Worm (Caenorhabditis elegans) whole organism, L4 larva: ENCODE results near the gene C05D12.2.

Experiments used
- D1046.2 ChIP-seq: fragments of 200-800 bp; sonication (Bioruptor generic); IDR thresholded peaks from 2 replicates; pipeline ENCODE4 v1.3.6; 2022; ENCODE audit warnings: missing genetic modification characterization, missing compliant biosample characterization
- F26F4.8 ChIP-seq: fragments of 200-800 bp; sonication (Bioruptor generic); conservative IDR thresholded peaks from 2 replicates; pipeline ENCODE4 v1.3.6; 2022; ENCODE audit warnings: missing genetic modification characterization, missing compliant biosample characterization
- F37D6.2 ChIP-seq: sonication (generic microtip); optimal IDR thresholded peaks from 2 replicates; lab custom pipeline; 2016; ENCODE audit warnings: mild to moderate bottlenecking, missing genetic modification characterization, missing compliant biosample characterization
- R02D3.7 ChIP-seq: fragments of 150-350 bp; sonication (generic microtip); optimal IDR thresholded peaks from 3 replicates; lab custom pipeline; 2014; ENCODE audit warnings: missing biosample characterization, missing genetic modification characterization
- Y75B8A.6 ChIP-seq: fragments of 200-800 bp; sonication (Bioruptor generic); IDR thresholded peaks from 2 replicates; pipeline ENCODE4 v1.3.6; 2022; ENCODE audit warnings: missing genetic modification reagents, missing genetic modification characterization, missing compliant biosample characterization
- ZK546.5 ChIP-seq, 2 experiments: sonication (generic microtip); optimal IDR thresholded peaks; 2 replicates each; lab custom pipeline; 2017; ENCODE audit warnings: missing biosample characterization in 2 of 2, missing genetic modification characterization in 2 of 2
- aha-1 ChIP-seq: fragments of 150-350 bp; peaks from one replicate; lab custom pipeline; 2014; ENCODE audit warnings: missing biosample characterization, missing genetic modification characterization
- arid-1 ChIP-seq: fragments of 200-800 bp; sonication (Bioruptor generic); conservative IDR thresholded peaks from 2 replicates; pipeline ENCODE4 v1.3.6; 2022; ENCODE audit warnings: missing genetic modification reagents, missing genetic modification characterization, missing compliant biosample characterization
- attf-4 ChIP-seq: sonication (generic microtip); optimal IDR thresholded peaks from 3 replicates; lab custom pipeline; 2017; ENCODE audit warnings: missing biosample characterization, missing genetic modification characterization
- ceh-32 ChIP-seq: sonication (generic microtip); optimal IDR thresholded peaks from 2 replicates; lab custom pipeline; 2016; ENCODE audit warnings: mild to moderate bottlenecking, missing genetic modification characterization, missing compliant biosample characterization; ENCODE audit not compliant: poor library complexity
- ceh-82 ChIP-seq: sonication (generic microtip); optimal IDR thresholded peaks from 2 replicates; lab custom pipeline; 2017; ENCODE audit warnings: missing biosample characterization, missing genetic modification characterization
- ces-1 ChIP-seq: fragments of 150-350 bp; sonication (generic microtip); optimal IDR thresholded peaks from 4 replicates; lab custom pipeline; 2014; ENCODE audit warnings: missing biosample characterization, missing genetic modification reagents, missing genetic modification characterization
- cey-2 ChIP-seq: sonication (generic microtip); optimal IDR thresholded peaks from 3 replicates; lab custom pipeline; 2017; ENCODE audit warnings: missing genetic modification characterization, mild to moderate bottlenecking, missing compliant biosample characterization, antibody characterized with exemption, borderline replicate concordance; ENCODE audit not compliant: insufficient read depth
- ctbp-1 ChIP-seq: fragments of 200-800 bp; sonication (Bioruptor generic); IDR thresholded peaks from 2 replicates; pipeline ENCODE4 v1.3.6; 2022; ENCODE audit warnings: missing genetic modification reagents, missing genetic modification characterization, missing compliant biosample characterization
- daf-16 ChIP-seq, 3 experiments: sonication (generic microtip); optimal IDR thresholded peaks; 2 replicates each; lab custom pipeline; 2016 to 2017; ENCODE audit warnings: missing genetic modification characterization in 3 of 3, missing genetic modification reagents in 3 of 3, mild to moderate bottlenecking in 2 of 3, missing compliant biosample characterization in 2 of 3, missing biosample characterization in 1 of 3, moderate library complexity in 1 of 3
- daf-19 ChIP-seq: fragments of 200-800 bp; sonication (Bioruptor generic); conservative IDR thresholded peaks from 2 replicates; pipeline ENCODE4 v1.3.6; 2022; ENCODE audit warnings: missing genetic modification characterization, missing compliant biosample characterization
- daf-8 ChIP-seq: fragments of 200-800 bp; sonication (Bioruptor generic); IDR thresholded peaks from 2 replicates; pipeline ENCODE4 v1.3.6; 2022; ENCODE audit warnings: missing genetic modification characterization, missing compliant biosample characterization
- dmd-6 ChIP-seq: fragments of 200-800 bp; sonication (Bioruptor generic); IDR thresholded peaks from 2 replicates; pipeline ENCODE4 v1.3.6; 2022; ENCODE audit warnings: missing genetic modification reagents, missing genetic modification characterization, missing compliant biosample characterization
- dmd-8 ChIP-seq: fragments of 200-800 bp; sonication (Bioruptor generic); IDR thresholded peaks from 2 replicates; pipeline ENCODE4 v1.3.6; 2022; ENCODE audit warnings: missing genetic modification characterization, missing compliant biosample characterization
- dpl-1 ChIP-seq: fragments of 150-350 bp; optimal IDR thresholded peaks from 2 replicates; lab custom pipeline; 2014; ENCODE audit warnings: missing biosample characterization, missing genetic modification reagents, missing genetic modification characterization
- duxl-1 ChIP-seq: sonication (generic microtip); optimal IDR thresholded peaks from 2 replicates; lab custom pipeline; 2016; ENCODE audit warnings: mild to moderate bottlenecking, missing genetic modification characterization, moderate library complexity, missing compliant biosample characterization; ENCODE audit not compliant: poor library complexity
- dve-1 ChIP-seq: sonication (generic microtip); optimal IDR thresholded peaks from 2 replicates; lab custom pipeline; 2017; ENCODE audit warnings: antibody characterized with exemption, mild to moderate bottlenecking, missing genetic modification characterization, missing compliant biosample characterization; ENCODE audit not compliant: insufficient read depth
- fos-1 ChIP-seq: fragments of 150-350 bp; optimal IDR thresholded peaks from 2 replicates; lab custom pipeline; 2014; ENCODE audit warnings: missing biosample characterization, missing genetic modification characterization
- hlh-11 ChIP-seq: fragments of 200-800 bp; sonication (Bioruptor generic); optimal IDR thresholded peaks from 2 replicates; lab custom pipeline; 2018; ENCODE audit warnings: mild to moderate bottlenecking, missing genetic modification characterization, missing compliant biosample characterization
- lin-13 ChIP-seq: fragments of 150-350 bp; optimal IDR thresholded peaks from 2 replicates; lab custom pipeline; 2014; ENCODE audit warnings: missing biosample characterization, missing genetic modification reagents, missing genetic modification characterization
- lin-38 ChIP-seq: fragments of 200-800 bp; sonication (Bioruptor generic); IDR thresholded peaks from 2 replicates; pipeline ENCODE4 v1.3.6; 2022; ENCODE audit warnings: missing genetic modification reagents, missing genetic modification characterization, missing compliant biosample characterization
- madf-9 ChIP-seq: fragments of 200-800 bp; sonication (Bioruptor generic); conservative IDR thresholded peaks from 2 replicates; pipeline ENCODE4 v1.3.6; 2022; ENCODE audit warnings: missing genetic modification reagents, missing genetic modification characterization, missing compliant biosample characterization
- mep-1 ChIP-seq: fragments of 150-350 bp; sonication (generic microtip); optimal IDR thresholded peaks from 3 replicates; lab custom pipeline; 2014; ENCODE audit warnings: missing biosample characterization, missing genetic modification characterization
- mes-2 ChIP-seq: sonication (generic microtip); optimal IDR thresholded peaks from 2 replicates; lab custom pipeline; 2016; ENCODE audit warnings: missing genotype, mild to moderate bottlenecking, missing genetic modification characterization, missing compliant biosample characterization; ENCODE audit not compliant: poor library complexity, severe bottlenecking
- mxl-3 ChIP-seq: fragments of 200-800 bp; sonication (Bioruptor generic); optimal IDR thresholded peaks from 2 replicates; lab custom pipeline; 2018; ENCODE audit warnings: mild to moderate bottlenecking, missing genetic modification characterization, missing compliant biosample characterization
- nhr-10 ChIP-seq: fragments of 150-350 bp; optimal IDR thresholded peaks from 2 replicates; lab custom pipeline; 2014; ENCODE audit warnings: missing biosample characterization, missing genetic modification characterization
- nhr-11 ChIP-seq: fragments of 150-350 bp; optimal IDR thresholded peaks from 2 replicates; lab custom pipeline; 2014; ENCODE audit warnings: missing biosample characterization, missing genetic modification characterization
- nhr-28 ChIP-seq: fragments of 150-350 bp; optimal IDR thresholded peaks from 2 replicates; lab custom pipeline; 2014; ENCODE audit warnings: missing biosample characterization, missing genetic modification characterization
- nhr-48 ChIP-seq: sonication (generic microtip); optimal IDR thresholded peaks from 2 replicates; lab custom pipeline; 2016; ENCODE audit warnings: mild to moderate bottlenecking, missing genetic modification characterization, missing compliant biosample characterization
- nhr-77 ChIP-seq: fragments of 150-350 bp; optimal IDR thresholded peaks from 2 replicates; lab custom pipeline; 2014; ENCODE audit warnings: missing biosample characterization, missing genetic modification characterization
- pha-4 ChIP-seq, 2 experiments: fragments of 150-350 bp in 1 of 2; fragments of 200-800 bp in 1 of 2; sonication (Bioruptor generic) in 1 of 2; IDR thresholded peaks in 1 of 2; optimal IDR thresholded peaks in 1 of 2; 2 replicates each; pipeline versions ENCODE4 v1.3.6 to Lab custom; 2014 to 2022; ENCODE audit warnings: missing genetic modification characterization in 2 of 2, missing genetic modification reagents in 2 of 2, missing biosample characterization in 1 of 2, missing compliant biosample characterization in 1 of 2
- php-3 ChIP-seq: fragments of 200-800 bp; sonication (Bioruptor generic); IDR thresholded peaks from 2 replicates; pipeline ENCODE4 v1.3.6; 2022; ENCODE audit warnings: missing genetic modification reagents, missing genetic modification characterization, missing compliant biosample characterization
- pqm-1 ChIP-seq: sonication (generic microtip); optimal IDR thresholded peaks from 2 replicates; lab custom pipeline; 2017; ENCODE audit warnings: missing biosample characterization, missing genetic modification characterization
- set-16 ChIP-seq: fragments of 200-800 bp; sonication (Bioruptor generic); IDR thresholded peaks from 2 replicates; pipeline ENCODE4 v1.3.6; 2022; ENCODE audit warnings: missing genetic modification reagents, missing genetic modification characterization, missing compliant biosample characterization
- skn-1 ChIP-seq: fragments of 150-350 bp; optimal IDR thresholded peaks from 2 replicates; lab custom pipeline; 2014; ENCODE audit warnings: missing biosample characterization, missing genetic modification characterization
- snpc-4 ChIP-seq: fragments of 150-350 bp; optimal IDR thresholded peaks from 2 replicates; lab custom pipeline; 2014; ENCODE audit warnings: missing biosample characterization, missing genetic modification characterization
- spr-1 ChIP-seq: sonication (generic microtip); optimal IDR thresholded peaks from 2 replicates; lab custom pipeline; 2016; ENCODE audit warnings: mild to moderate bottlenecking, missing genetic modification characterization, missing compliant biosample characterization
- tag-97 ChIP-seq: fragments of 200-800 bp; sonication (Bioruptor generic); IDR thresholded peaks from 2 replicates; pipeline ENCODE4 v1.3.6; 2022; ENCODE audit warnings: missing genetic modification characterization, missing compliant biosample characterization
- unc-62 ChIP-seq, 3 experiments: fragments of 150-350 bp in 1 of 3; sonication (generic microtip); optimal IDR thresholded peaks in 2 of 3; peaks in 1 of 3; 1 replicate in 1 of 3; 2 replicates in 2 of 3; lab custom pipeline; 2014 to 2017; ENCODE audit warnings: missing biosample characterization in 3 of 3, missing genetic modification characterization in 3 of 3, missing genetic modification reagents in 3 of 3, missing genotype in 1 of 3
- zfp-2 ChIP-seq: sonication (generic microtip); optimal IDR thresholded peaks from 2 replicates; lab custom pipeline; 2016; ENCODE audit warnings: mild to moderate bottlenecking, missing genetic modification characterization, missing compliant biosample characterization
- zfp-3 ChIP-seq: fragments of 200-800 bp; sonication (Bioruptor generic); conservative IDR thresholded peaks from 2 replicates; pipeline ENCODE4 v1.3.6; 2022; ENCODE audit warnings: missing genetic modification reagents, missing genetic modification characterization, missing compliant biosample characterization
- zip-2 ChIP-seq: fragments of 150-350 bp; optimal IDR thresholded peaks from 2 replicates; lab custom pipeline; 2014; ENCODE audit warnings: missing biosample characterization, missing genetic modification characterization
- ztf-11 ChIP-seq: fragments of 150-350 bp; optimal IDR thresholded peaks from 2 replicates; lab custom pipeline; 2014; ENCODE audit warnings: missing biosample characterization, missing genetic modification characterization

The C05D12.2 gene

ce11 chrII:11438417-11438816 lies 20.3 kb downstream of the C05D12.2 start, which contains the start of gene vha-6:
Gene vha-6 (minus strand): TSS chrII:11438452.
- TF ChIP-seq mxl-3 (GFP tag; lab: Kevin White, UChicago) (no peak), F37D6.2 (tag; lab: Kevin White, UChicago) (no peak), nhr-11 (tag; lab: Kevin White, UChicago) (no peak), ceh-82 (tag; lab: Kevin White, UChicago) (no peak), dmd-6 (GFP tag; lab: Robert Waterston, UW) (peak; percentile 67), unc-62 (GFP tag; optimal IDR thresholded peaks at IDR 0.05 in 1 of 2; lab: Kevin White, UChicago) (no peak), unc-62 (tag; optimal IDR thresholded peaks at IDR 0.05; lab: Kevin White, UChicago) (no peak), nhr-77 (tag; lab: Kevin White, UChicago) (peak; percentile 48), arid-1 (GFP tag; lab: Robert Waterston, UW) (no peak), Y75B8A.6 (no peak), R02D3.7 (tag; lab: Kevin White, UChicago) (no peak), pqm-1 (tag; lab: Kevin White, UChicago) (peak; percentile 93), nhr-48 (tag; lab: Kevin White, UChicago) (no peak), F26F4.8 (GFP tag; lab: Robert Waterston, UW) (no peak), skn-1 (tag; lab: Kevin White, UChicago) (no peak), snpc-4 (tag; lab: Kevin White, UChicago) (no peak), ZK546.5 (tag; optimal IDR thresholded peaks at IDR 0.05; lab: Kevin White, UChicago) (no peak), madf-9 (GFP tag; lab: Robert Waterston, UW) (no peak), ces-1 (GFP tag; lab: Kevin White, UChicago) (no peak), daf-8 (GFP tag; lab: Robert Waterston, UW) (no peak), daf-19 (GFP tag; lab: Robert Waterston, UW) (no peak), tag-97 (GFP tag; lab: Robert Waterston, UW) (no peak), set-16 (GFP tag; lab: Robert Waterston, UW) (no peak), pha-4 (GFP tag; IDR thresholded peaks at IDR 0.05; lab: Robert Waterston, UW) (no peak), pha-4 (tag; optimal IDR thresholded peaks at IDR 0.05; lab: Kevin White, UChicago) (no peak), hlh-11 (tag; lab: Kevin White, UChicago) (peak; percentile 54), zfp-2 (tag; lab: Kevin White, UChicago) (no peak), daf-16 (GFP tag; optimal IDR thresholded peaks at IDR 0.05; lab: Kevin White, UChicago) (no peak), daf-16 (tag; optimal IDR thresholded peaks at IDR 0.05; lab: Kevin White, UChicago) (peak; percentile 50), zip-2 (tag; lab: Kevin White, UChicago) (no peak), nhr-10 (tag; lab: Kevin White, UChicago) (no peak), dve-1 (tag; lab: Kevin White, UChicago) (peak; percentile 39), fos-1 (tag; lab: Kevin White, UChicago) (no peak), ceh-32 (no peak), mep-1 (peak; percentile 2), nhr-28 (peak; percentile 58)

- TF ChIP-seq nhr-48 (tag; lab: Kevin White, UChicago) (no peak), snpc-4 (tag; lab: Kevin White, UChicago) (no peak), zfp-3 (GFP tag; lab: Robert Waterston, UW) (no peak), duxl-1 (no peak), F26F4.8 (GFP tag; lab: Robert Waterston, UW) (no peak), spr-1 (no peak), php-3 (GFP tag; lab: Robert Waterston, UW) (no peak), zfp-2 (tag; lab: Kevin White, UChicago) (no peak), dpl-1 (GFP tag; lab: Kevin White, UChicago) (peak; percentile 83), aha-1 (tag; lab: Kevin White, UChicago) (peak; percentile 25), lin-38 (GFP tag; lab: Robert Waterston, UW) (no peak), mxl-3 (GFP tag; lab: Kevin White, UChicago) (no peak), D1046.2 (no peak), dmd-8 (GFP tag; lab: Robert Waterston, UW) (no peak), ztf-11 (no peak), pqm-1 (tag; lab: Kevin White, UChicago) (no peak), cey-2 (tag; lab: Kevin White, UChicago) (no peak), R02D3.7 (tag; lab: Kevin White, UChicago) (peak; percentile 65), ctbp-1 (GFP tag; lab: Robert Waterston, UW) (no peak), lin-13 (GFP tag; lab: Kevin White, UChicago) (no peak), fos-1 (tag; lab: Kevin White, UChicago) (no peak), arid-1 (GFP tag; lab: Robert Waterston, UW) (no peak), attf-4 (tag; lab: Kevin White, UChicago) (no peak), mes-2 (tag; lab: Kevin White, UChicago) (peak; percentile 14)
Observed at ce11 chrII:11440265-11440664, 22.2 kb downstream of the C05D12.2 start, which contains the start of gene VW02B12L.2. Gene VW02B12L.2 (minus strand): TSS chrII:11440329.
